Worm (Caenorhabditis elegans): ENCODE results near the gene pho-11.

The pho-11 gene

ce11 chrII:9974967-9975366, 43.3 kb downstream of the pho-11 start, which contains the start of gene aakg-5 (continued):
- TF ChIP-seq unc-130 (GFP tag; optimal IDR thresholded peaks at IDR 0.05) (no peak), zfp-2 (tag; optimal IDR thresholded peaks at IDR 0.05) (no peak), dve-1 (tag; optimal IDR thresholded peaks at IDR 0.05; ENCODE audit: insufficient read depth) (peak; percentile 93), daf-16 (GFP tag; optimal IDR thresholded peaks at IDR 0.05) (peak; percentile 22 to 63), daf-16 (tag; optimal IDR thresholded peaks at IDR 0.05) (peak; percentile 87), dmd-6 (GFP tag; IDR thresholded peaks at IDR 0.05) (peak; percentile 91), nhr-77 (tag; optimal IDR thresholded peaks at IDR 0.05) (peak; percentile 29), pqm-1 (tag; optimal IDR thresholded peaks at IDR 0.05) (peak; percentile 32), nhr-10 (tag; optimal IDR thresholded peaks at IDR 0.05) (peak; percentile 34), unc-62 (GFP tag; optimal IDR thresholded peaks at IDR 0.05 in 1 of 2) (peak in 1 of 2 experiments; percentile 93), unc-62 (tag; optimal IDR thresholded peaks at IDR 0.05) (no peak), aha-1 (tag) (peak; percentile 99), T20F7.1 (GFP tag; optimal IDR thresholded peaks at IDR 0.05) (peak; percentile 4), madf-9 (GFP tag; conservative IDR thresholded peaks at IDR 0.05) (no peak), nhr-48 (tag; optimal IDR thresholded peaks at IDR 0.05) (peak; percentile 84), D1046.2 (GFP tag; IDR thresholded peaks at IDR 0.05) (no peak), ctbp-1 (GFP tag; IDR thresholded peaks at IDR 0.05) (peak; percentile 63), lsy-2 (tag; optimal IDR thresholded peaks at IDR 0.05) (peak; percentile 25 to 82), mdl-1 (tag; optimal IDR thresholded peaks at IDR 0.05) (peak; percentile 5 to 79), dpl-1 (GFP tag; optimal IDR thresholded peaks at IDR 0.05) (peak; percentile 63), mdt-29 (GFP tag; IDR thresholded peaks at IDR 0.05) (no peak), mxl-2 (GFP tag; conservative IDR thresholded peaks at IDR 0.05) (no peak), nhr-111 (GFP tag; optimal IDR thresholded peaks at IDR 0.05) (no peak), tra-1 (GFP tag; IDR thresholded peaks at IDR 0.05) (peak; percentile 51; the same call in 1 of the 2 replicates), ztf-11 (tag; optimal IDR thresholded peaks at IDR 0.05) (no peak), lin-1 (GFP tag; IDR thresholded peaks at IDR 0.05) (peak; percentile 71), T26A8.4 (GFP tag; IDR thresholded peaks at IDR 0.05) (peak; percentile 55), hif-1 (tag; optimal IDR thresholded peaks at IDR 0.05) (peak in 1 of 2 experiments; percentile 33), cey-2 (tag; optimal IDR thresholded peaks at IDR 0.05; ENCODE audit: borderline replicate concordance, insufficient read depth) (no peak), ceh-20 (GFP tag; IDR thresholded peaks at IDR 0.05) (peak; percentile 48; the same call in 1 of the 2 replicates), hlh-30 (tag; optimal IDR thresholded peaks at IDR 0.05; ENCODE audit: insufficient read depth) (peak; percentile 70), ceh-82 (tag; optimal IDR thresholded peaks at IDR 0.05) (no peak), lin-38 (GFP tag; IDR thresholded peaks at IDR 0.05) (no peak), lim-7 (GFP tag; IDR thresholded peaks at IDR 0.05) (no peak), rbr-2 (tag; optimal IDR thresholded peaks at IDR 0.05) (peak; percentile 70), ZK546.5 (tag; optimal IDR thresholded peaks at IDR 0.05) (no peak), nhr-6 (tag; optimal IDR thresholded peaks at IDR 0.05) (peak; percentile 80), lin-39 (tag; optimal IDR thresholded peaks at IDR 0.05) (no peak), Y75B8A.6 (GFP tag; IDR thresholded peaks at IDR 0.05) (0 out of 2 replicates have a peak, but pooled peaks have one; percentile 41), nhr-28 (tag; optimal IDR thresholded peaks at IDR 0.05) (peak; percentile 86), nhr-11 (tag; optimal IDR thresholded peaks at IDR 0.05) (peak; percentile 96), jun-1 (tag; optimal IDR thresholded peaks at IDR 0.05) (no peak), php-3 (GFP tag; IDR thresholded peaks at IDR 0.05) (peak; percentile 84), spr-1 (tag; optimal IDR thresholded peaks at IDR 0.05) (peak; percentile 19), ama-1 (optimal IDR thresholded peaks at IDR 0.05) (no peak), snpc-1.2 (GFP tag; IDR thresholded peaks at IDR 0.05) (no peak)

Data from whole organism, L4 larva.